Worm (Caenorhabditis elegans): ENCODE measurements around the gene K09F5.1.

DNA sequence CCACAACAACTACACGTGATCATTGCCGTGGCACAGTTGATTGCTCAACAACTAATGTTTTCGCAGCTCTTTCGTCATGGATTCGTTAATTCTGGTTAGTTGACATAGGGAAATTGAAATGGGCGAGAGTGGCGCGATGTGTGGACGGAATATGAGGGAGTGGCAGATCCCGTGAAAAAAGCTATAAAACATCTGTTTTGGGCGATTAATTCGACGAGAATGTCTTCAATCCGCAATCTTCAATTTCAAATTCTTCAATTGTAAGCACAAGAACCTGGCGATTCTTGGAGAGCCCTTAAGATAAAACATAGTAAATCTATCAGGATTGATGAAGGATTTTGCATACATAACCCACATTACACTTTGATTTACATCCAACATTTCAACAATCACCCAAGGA, 18.9 kb upstream of the K09F5.1 start:
- TF ChIP-seq ztf-11 (tag; optimal IDR thresholded peaks at IDR 0.05) (no peak), mdl-1 (tag; optimal IDR thresholded peaks at IDR 0.05) (no peak)

All from whole organism, L2 larva.